Fruit fly (Drosophila melanogaster): Measurements from ENCODE around the gene CG42716.

DNA sequence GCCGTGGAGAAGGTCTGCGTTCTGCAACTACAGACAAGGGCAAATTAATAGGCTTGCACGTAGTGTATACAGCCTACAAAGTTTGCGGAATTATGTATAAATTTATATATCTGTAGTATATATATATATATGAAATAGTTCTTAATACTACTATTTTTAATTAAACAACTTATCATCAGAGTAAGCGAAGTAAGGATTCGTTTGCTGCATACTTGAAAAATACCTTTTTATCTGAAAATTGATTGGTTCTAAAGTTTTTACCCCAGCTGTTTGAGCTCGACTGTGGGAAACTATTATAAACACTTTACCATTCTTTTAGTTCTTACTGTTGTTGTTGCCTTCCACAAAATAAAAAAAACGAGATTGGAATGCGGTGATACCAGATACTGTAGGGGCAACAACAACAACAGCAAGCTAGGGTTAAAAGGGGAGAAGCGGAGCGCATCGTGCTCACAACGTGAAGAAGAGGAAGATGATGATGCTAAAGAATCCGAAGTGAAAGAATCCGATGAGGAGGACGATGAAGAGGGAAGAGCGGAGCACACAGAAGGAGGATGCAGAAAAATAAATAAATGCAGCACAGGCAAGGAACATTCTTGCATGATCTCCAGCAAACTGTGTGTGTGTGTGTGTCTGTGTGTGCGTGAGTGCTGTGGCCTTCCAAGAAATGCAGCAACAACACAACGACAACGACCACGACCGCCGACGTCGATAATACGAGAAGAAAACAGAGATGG is 9.6 kb downstream of the CG42716 start:
- no peak for TF ChIP-seq CG8478 (optimal IDR thresholded peaks at IDR 0.05)
- no peak for TF ChIP-seq pan (optimal IDR thresholded peaks at IDR 0.05)
- TF ChIP-seq Dll (optimal IDR thresholded peaks at IDR 0.05) = no peak
